Fruit fly (Drosophila melanogaster) whole organism, embryonic: ENCODE results near the gene Vha14-2.
A peak's percentile ranks its signal among the peaks of the same experiment; 100 is the strongest.

Experiments
- CG10565 ChIP-seq: fragments of 200-800 bp; sonication (Bioruptor generic); optimal IDR thresholded peaks from 3 replicates; lab custom pipeline; 2016; ENCODE audit warnings: missing biosample characterization, mild to moderate bottlenecking, missing genetic modification characterization
- CG11085 ChIP-seq: fragments of 200-800 bp; sonication (Bioruptor generic); IDR thresholded peaks from 2 replicates; pipeline ENCODE4 v1.3.6; 2022; ENCODE audit warnings: missing biosample characterization, missing genetic modification characterization
- CG17612 ChIP-seq: fragments of 200-800 bp; sonication (Bioruptor generic); IDR thresholded peaks from 2 replicates; pipeline ENCODE4 v1.3.6; 2022; ENCODE audit warnings: missing biosample characterization, missing genetic modification characterization
- CG2712 ChIP-seq: fragments of 200-800 bp; optimal IDR thresholded peaks from 3 replicates; lab custom pipeline; 2019; ENCODE audit warnings: missing biosample characterization, mild to moderate bottlenecking, missing genetic modification characterization, moderate library complexity
- CG31365 ChIP-seq: fragments of 200-800 bp; sonication (Bioruptor generic); optimal IDR thresholded peaks from 2 replicates; lab custom pipeline; 2018; ENCODE audit warnings: missing biosample characterization, mild to moderate bottlenecking, missing genetic modification characterization
- CG3281 ChIP-seq: fragments of 200-800 bp; sonication (Bioruptor generic); optimal IDR thresholded peaks from 3 replicates; lab custom pipeline; 2017; ENCODE audit warnings: missing biosample characterization, mild to moderate bottlenecking, missing genetic modification characterization
- CG4617 ChIP-seq: fragments of 200-800 bp; sonication (Bioruptor generic); optimal IDR thresholded peaks from 3 replicates; lab custom pipeline; 2016; ENCODE audit warnings: missing biosample characterization, missing genetic modification characterization, borderline replicate concordance
- CG7839 ChIP-seq: fragments of 200-800 bp; sonication (Bioruptor generic); optimal IDR thresholded peaks from 3 replicates; lab custom pipeline; 2018; ENCODE audit warnings: missing biosample characterization, mild to moderate bottlenecking, missing genetic modification characterization, moderate library complexity
- CG9215 ChIP-seq: fragments of 200-800 bp; sonication (Bioruptor generic); IDR thresholded peaks from 2 replicates; pipeline ENCODE4 v1.3.6; 2022; ENCODE audit warnings: missing biosample characterization, missing genetic modification characterization
- CG9932 ChIP-seq: fragments of 200-800 bp; sonication (Bioruptor generic); IDR thresholded peaks from 2 replicates; pipeline ENCODE4 v1.3.6; 2022; ENCODE audit warnings: missing biosample characterization, missing genetic modification characterization
- D ChIP-seq, 2 experiments: fragments of 200-800 bp in 1 of 2; fragments of >200 bp in 1 of 2; sonication (Bioruptor generic) in 1 of 2; optimal IDR thresholded peaks; 2 replicates in 1 of 2; 3 replicates in 1 of 2; lab custom pipeline; 2017; ENCODE audit warnings: mild to moderate bottlenecking in 1 of 2, missing biosample characterization in 1 of 2, missing genetic modification characterization in 1 of 2, missing genetic modification reagents in 1 of 2
- Doc3 ChIP-seq: fragments of 200-800 bp; sonication (Bioruptor generic); IDR thresholded peaks from 3 replicates; pipeline ENCODE4 v1.3.6; 2022; ENCODE audit warnings: missing biosample characterization, missing genetic modification characterization; ENCODE audit not compliant: partially characterized antibody
- H15 ChIP-seq: fragments of 200-800 bp; sonication (Bioruptor generic); IDR thresholded peaks from 3 replicates; pipeline ENCODE4 v1.3.6; 2022; ENCODE audit warnings: missing biosample characterization, missing genetic modification characterization
- Lpt ChIP-seq: fragments of >200 bp; optimal IDR thresholded peaks from 2 replicates; lab custom pipeline; 2018; ENCODE audit warnings: missing biosample characterization, missing genetic modification characterization
- NC2β ChIP-seq: fragments of 200-800 bp; sonication (Bioruptor generic); optimal IDR thresholded peaks from 2 replicates; lab custom pipeline; 2016; ENCODE audit warnings: missing biosample characterization, missing genetic modification characterization
- Optix ChIP-seq: fragments of 200-800 bp; sonication (Bioruptor generic); IDR thresholded peaks from 3 replicates; pipeline ENCODE4 v1.3.6; 2022; ENCODE audit warnings: missing biosample characterization, missing genetic modification characterization
- Sox100B ChIP-seq: fragments of 200-800 bp; sonication (Bioruptor generic); optimal IDR thresholded peaks from 3 replicates; lab custom pipeline; 2018; ENCODE audit warnings: missing biosample characterization, mild to moderate bottlenecking, missing genetic modification characterization
- Spps ChIP-seq: fragments of 200-800 bp; sonication (Bioruptor generic); optimal IDR thresholded peaks from 2 replicates; lab custom pipeline; 2018; ENCODE audit warnings: missing biosample characterization, mild to moderate bottlenecking, missing genetic modification characterization
- ase ChIP-seq: fragments of 200-800 bp; sonication (Bioruptor generic); IDR thresholded peaks from 3 replicates; pipeline ENCODE4 v1.3.6; 2022; ENCODE audit warnings: missing biosample characterization, missing genetic modification characterization
- bsh ChIP-seq, 2 experiments: fragments of 200-800 bp; sonication (Bioruptor generic); optimal IDR thresholded peaks; 2 replicates each; lab custom pipeline; 2017 to 2018; ENCODE audit warnings: mild to moderate bottlenecking in 2 of 2, missing biosample characterization in 2 of 2, missing genetic modification characterization in 2 of 2, moderate library complexity in 1 of 2
- btn ChIP-seq: fragments of 200-800 bp; sonication (Bioruptor generic); optimal IDR thresholded peaks from 2 replicates; lab custom pipeline; 2016; ENCODE audit warnings: missing biosample characterization, missing genetic modification characterization
- caup ChIP-seq: fragments of 200-800 bp; sonication (Bioruptor generic); optimal IDR thresholded peaks from 3 replicates; lab custom pipeline; 2017; ENCODE audit warnings: missing biosample characterization, mild to moderate bottlenecking, missing genetic modification characterization, moderate library complexity; ENCODE audit not compliant: severe bottlenecking
- ci ChIP-seq: fragments of 200-800 bp; sonication (Bioruptor generic); IDR thresholded peaks from 3 replicates; pipeline ENCODE4 v1.3.6; 2022; ENCODE audit warnings: missing biosample characterization, missing genetic modification characterization
- crc ChIP-seq: fragments of 200-800 bp; sonication (Bioruptor generic); optimal IDR thresholded peaks from 2 replicates; lab custom pipeline; 2016; ENCODE audit warnings: missing biosample characterization, missing genetic modification characterization
- crp ChIP-seq, 2 experiments: fragments of 200-800 bp; sonication (Bioruptor generic); optimal IDR thresholded peaks; 2 replicates in 1 of 2; 3 replicates in 1 of 2; lab custom pipeline; 2017; ENCODE audit warnings: missing biosample characterization in 2 of 2, missing genetic modification characterization in 2 of 2, mild to moderate bottlenecking in 1 of 2, moderate library complexity in 1 of 2
- eve ChIP-seq, 2 experiments: fragments of >200 bp; optimal IDR thresholded peaks; 2 replicates each; lab custom pipeline; 2017; ENCODE audit warnings: missing biosample characterization in 2 of 2, missing genetic modification characterization in 2 of 2
- grau ChIP-seq: fragments of 200-800 bp; optimal IDR thresholded peaks from 3 replicates; lab custom pipeline; 2019; ENCODE audit warnings: missing biosample characterization, mild to moderate bottlenecking, missing genetic modification characterization, moderate library complexity
- gsb ChIP-seq: fragments of 200-800 bp; sonication (Bioruptor generic); IDR thresholded peaks from 2 replicates; pipeline ENCODE4 v1.3.6; 2022; ENCODE audit warnings: missing biosample characterization, missing genetic modification characterization
- kni ChIP-seq: fragments of 200-800 bp; sonication (Bioruptor generic); optimal IDR thresholded peaks from 3 replicates; lab custom pipeline; 2017; ENCODE audit warnings: mild to moderate bottlenecking, missing biosample characterization, missing genetic modification reagents, missing genetic modification characterization
- knrl ChIP-seq: fragments of 200-800 bp; sonication (Bioruptor generic); IDR thresholded peaks from 3 replicates; pipeline ENCODE4 v1.3.6; 2022; ENCODE audit warnings: missing biosample characterization, missing genetic modification characterization; ENCODE audit not compliant: partially characterized antibody
- mirr ChIP-seq: fragments of 200-800 bp; sonication (Bioruptor generic); optimal IDR thresholded peaks from 3 replicates; lab custom pipeline; 2018; ENCODE audit warnings: missing biosample characterization, mild to moderate bottlenecking, missing genetic modification characterization
- odd ChIP-seq: fragments of 200-800 bp; sonication (Bioruptor generic); optimal IDR thresholded peaks from 2 replicates; lab custom pipeline; 2017; ENCODE audit warnings: missing biosample characterization, mild to moderate bottlenecking, missing genetic modification characterization
- pb ChIP-seq: fragments of 200-800 bp; sonication (Bioruptor generic); optimal IDR thresholded peaks from 3 replicates; lab custom pipeline; 2016; ENCODE audit warnings: missing biosample characterization, missing genetic modification characterization
- pho ChIP-seq: fragments of 200-800 bp; sonication (Bioruptor generic); optimal IDR thresholded peaks from 2 replicates; lab custom pipeline; 2016; ENCODE audit warnings: missing biosample characterization, missing genetic modification characterization
- psq ChIP-seq: fragments of 200-800 bp; sonication (Bioruptor generic); optimal IDR thresholded peaks from 2 replicates; lab custom pipeline; 2017; ENCODE audit warnings: missing biosample characterization, missing genetic modification characterization
- scrt ChIP-seq: fragments of 200-800 bp; sonication (Bioruptor generic); optimal IDR thresholded peaks from 2 replicates; lab custom pipeline; 2018; ENCODE audit warnings: missing biosample characterization, mild to moderate bottlenecking, missing genetic modification characterization, moderate library complexity
- slp2 ChIP-seq: fragments of 200-800 bp; sonication (Bioruptor generic); optimal IDR thresholded peaks from 2 replicates; lab custom pipeline; 2016; ENCODE audit warnings: missing biosample characterization, missing genetic modification characterization
- sob ChIP-seq: fragments of 200-800 bp; sonication (Bioruptor generic); IDR thresholded peaks from 2 replicates; pipeline ENCODE4 v1.3.6; 2022; ENCODE audit warnings: missing biosample characterization, missing genetic modification characterization
- ssp ChIP-seq: fragments of 200-800 bp; sonication (Bioruptor generic); IDR thresholded peaks from 2 replicates; pipeline ENCODE4 v1.3.6; 2022; ENCODE audit warnings: missing biosample characterization, missing genetic modification characterization
- tio ChIP-seq: fragments of 200-800 bp; sonication (Bioruptor generic); optimal IDR thresholded peaks from 2 replicates; lab custom pipeline; 2017; ENCODE audit warnings: missing biosample characterization, missing genetic modification characterization, inconsistent platforms
- toy ChIP-seq: fragments of 200-800 bp; sonication (Bioruptor generic); IDR thresholded peaks from 2 replicates; pipeline ENCODE4 v1.3.6; 2022; ENCODE audit warnings: missing biosample characterization, missing genetic modification characterization

Vha14-2 gene

DNA sequence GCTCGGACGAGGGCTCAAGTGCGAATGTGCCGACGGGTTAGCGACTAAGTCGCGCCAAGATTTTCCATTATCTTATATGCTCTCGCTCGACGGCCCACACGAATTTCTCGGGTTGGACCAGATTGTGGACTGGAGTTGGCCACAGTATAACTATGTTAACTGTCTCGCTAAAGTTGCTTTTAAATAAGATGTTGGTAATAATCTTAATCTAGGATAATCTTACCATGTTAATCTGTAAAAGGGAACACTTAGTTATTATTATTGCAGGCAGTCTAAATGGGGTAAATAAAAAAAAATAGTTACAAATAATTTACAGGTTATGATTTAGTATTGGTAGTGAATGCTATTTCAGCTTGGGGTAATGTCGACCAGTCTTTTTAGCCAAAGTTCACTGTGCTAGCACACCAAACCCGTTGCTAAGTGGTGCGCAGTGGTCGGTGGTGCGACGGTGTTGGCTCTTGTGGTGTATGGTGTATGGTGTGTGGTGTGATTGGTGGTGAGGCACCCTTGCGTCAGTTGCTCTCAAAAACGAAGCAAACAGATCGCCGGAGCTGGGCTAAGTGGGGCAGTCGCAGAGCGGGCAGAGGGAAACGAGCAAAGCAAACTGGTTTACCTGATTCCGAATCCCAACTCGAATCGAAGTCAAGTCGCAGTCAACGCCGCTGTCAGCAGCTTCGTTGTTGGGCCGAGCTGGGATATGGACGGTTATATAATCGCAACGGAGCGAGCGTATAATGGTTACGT is 10.0 kb upstream of the Vha14-2 start, which contains the start of gene Obp83g (continued):
- TF ChIP-seq knrl (GFP tag; lab: Robert Waterston, UW) = no peak
- TF ChIP-seq kni (GFP tag; lab: Kevin White, UChicago) = peak; percentile 46
- TF ChIP-seq H15 (GFP tag; lab: Robert Waterston, UW) = no peak
- TF ChIP-seq CG3281 (GFP tag; lab: Kevin White, UChicago) = peak; percentile 66
- TF ChIP-seq ssp (GFP tag; lab: Robert Waterston, UW) = no peak
- peak; percentile 51 for TF ChIP-seq CG7839 (tag; lab: Kevin White, UChicago)
- no peak for TF ChIP-seq mirr
- TF ChIP-seq slp2 (GFP tag; lab: Kevin White, UChicago) = no peak
- no peak for TF ChIP-seq ci
- no peak for TF ChIP-seq Lpt (GFP tag; lab: Kevin White, UChicago)
- TF ChIP-seq CG17612 (GFP tag; lab: Robert Waterston, UW) = no peak
- no peak for TF ChIP-seq D (optimal IDR thresholded peaks at IDR 0.05; lab: Kevin White, UChicago)
- TF ChIP-seq D (GFP tag; optimal IDR thresholded peaks at IDR 0.05; lab: Kevin White, UChicago) = no peak
- TF ChIP-seq NC2β (GFP tag; lab: Kevin White, UChicago) = no peak
- no peak for TF ChIP-seq pho (GFP tag; lab: Kevin White, UChicago)
- TF ChIP-seq CG11085 (GFP tag; lab: Robert Waterston, UW) = no peak
- TF ChIP-seq CG4617 (GFP tag; lab: Kevin White, UChicago) = no peak
- no peak for TF ChIP-seq CG10565 (GFP tag; lab: Kevin White, UChicago)
- TF ChIP-seq crp (GFP tag; optimal IDR thresholded peaks at IDR 0.05; lab: Kevin White, UChicago) = no peak
- TF ChIP-seq ase (GFP tag; lab: Robert Waterston, UW) = 0 out of 3 replicates have a peak, but pooled peaks have one; percentile 26
- TF ChIP-seq Doc3 (GFP tag; lab: Robert Waterston, UW) = no peak
- peak; percentile 56 for TF ChIP-seq CG9215
- TF ChIP-seq scrt = peak; percentile 33
- peak; percentile 56 for TF ChIP-seq Sox100B (GFP tag; lab: Kevin White, UChicago)
- no peak for TF ChIP-seq toy (GFP tag; lab: Robert Waterston, UW)
- peak in 1 of 2 experiments; percentile 41 for TF ChIP-seq eve (GFP tag; optimal IDR thresholded peaks at IDR 0.05; lab: Kevin White, UChicago)
- TF ChIP-seq CG31365 (tag; lab: Kevin White, UChicago) = no peak
- TF ChIP-seq caup = no peak
- peak; percentile 58 for TF ChIP-seq CG2712 (tag; lab: Kevin White, UChicago)
- TF ChIP-seq sob (GFP tag; lab: Robert Waterston, UW) = no peak
- TF ChIP-seq gsb (GFP tag; lab: Robert Waterston, UW) = no peak
- TF ChIP-seq Spps (tag; lab: Kevin White, UChicago) = no peak
- TF ChIP-seq psq (GFP tag; lab: Kevin White, UChicago) = no peak
- no peak for TF ChIP-seq pb (GFP tag; lab: Kevin White, UChicago)
- TF ChIP-seq CG9932 (GFP tag; lab: Robert Waterston, UW) = peak; percentile 81
- TF ChIP-seq crc (GFP tag; lab: Kevin White, UChicago) = no peak
- TF ChIP-seq odd = peak; percentile 18
- peak in 1 of 2 experiments; percentile 50 for TF ChIP-seq bsh (GFP tag; optimal IDR thresholded peaks at IDR 0.05; lab: Kevin White, UChicago)
- TF ChIP-seq btn (GFP tag; lab: Kevin White, UChicago) = no peak
- no peak for TF ChIP-seq tio (GFP tag; lab: Kevin White, UChicago)
- TF ChIP-seq grau (tag; lab: Kevin White, UChicago) = peak; percentile 89
- TF ChIP-seq Optix (GFP tag; lab: Robert Waterston, UW) = no peak
- TF ChIP-seq, all 482 proteins: peak for 157
